Fruit fly (Drosophila melanogaster): ENCODE data around the gene CG11029.

Gene CG11029

dm6 chr2L:5720407-5721228 is 25.3 kb upstream of the CG11029 start, which contains the start of the genes CG11149 and sip1 (continued):
- peak; percentile 87 for TF ChIP-seq Dp (GFP tag; optimal IDR thresholded peaks at IDR 0.05)
- TF ChIP-seq hth (optimal IDR thresholded peaks at IDR 0.05) = no peak
- TF ChIP-seq hbn (GFP tag; IDR thresholded peaks at IDR 0.05; ENCODE audit: partially characterized antibody) = peak; percentile 73
- TF ChIP-seq CG17186 (GFP tag; optimal IDR thresholded peaks at IDR 0.05) = no peak
- no peak for TF ChIP-seq CG13296 (GFP tag; optimal IDR thresholded peaks at IDR 0.05)
- TF ChIP-seq CG12219 (GFP tag; optimal IDR thresholded peaks at IDR 0.05) = no peak
- no peak for TF ChIP-seq Hand (GFP tag; optimal IDR thresholded peaks at IDR 0.05)
- TF ChIP-seq Xbp1 (GFP tag; optimal IDR thresholded peaks at IDR 0.05) = no peak
- no peak for TF ChIP-seq da (GFP tag; optimal IDR thresholded peaks at IDR 0.05)
- TF ChIP-seq klu (GFP tag; IDR thresholded peaks at IDR 0.05) = no peak
- no peak for TF ChIP-seq Rx (GFP tag; IDR thresholded peaks at IDR 0.05)
- TF ChIP-seq Kr (GFP tag; optimal IDR thresholded peaks at IDR 0.05) = no peak
- TF ChIP-seq CG33213 (GFP tag; optimal IDR thresholded peaks at IDR 0.05) = no peak
- TF ChIP-seq ken (GFP tag; IDR thresholded peaks at IDR 0.05) = no peak
- no peak for TF ChIP-seq stc (GFP tag; IDR thresholded peaks at IDR 0.05)
- no peak for TF ChIP-seq CG8944 (GFP tag; optimal IDR thresholded peaks at IDR 0.05)
- TF ChIP-seq CG33557 (GFP tag; optimal IDR thresholded peaks at IDR 0.05) = no peak
- no peak for TF ChIP-seq CG9932 (GFP tag; IDR thresholded peaks at IDR 0.05)
- no peak for TF ChIP-seq Side (GFP tag; optimal IDR thresholded peaks at IDR 0.05)
- TF ChIP-seq bbx (GFP tag; IDR thresholded peaks at IDR 0.05; ENCODE audit: partially characterized antibody) = peak; percentile 67
- no peak for TF ChIP-seq CG8281 (tag; optimal IDR thresholded peaks at IDR 0.05)
- no peak for TF ChIP-seq crp (GFP tag; optimal IDR thresholded peaks at IDR 0.05)
- TF ChIP-seq Doc3 (GFP tag; IDR thresholded peaks at IDR 0.05; ENCODE audit: partially characterized antibody) = peak; percentile 75
- no peak for TF ChIP-seq jumu (GFP tag; optimal IDR thresholded peaks at IDR 0.05)
- TF ChIP-seq Mad (GFP tag; optimal IDR thresholded peaks at IDR 0.05) = no peak
- TF ChIP-seq Pdp1 (GFP tag; optimal IDR thresholded peaks at IDR 0.05) = peak in 1 of 2 experiments; percentile 20
- TF ChIP-seq seq (GFP tag; IDR thresholded peaks at IDR 0.05) = no peak
- no peak for TF ChIP-seq br (optimal IDR thresholded peaks at IDR 0.05)
- TF ChIP-seq CG32532 (GFP tag; IDR thresholded peaks at IDR 0.05) = no peak
- peak; percentile 48; the same call in 1 of the 3 replicates for TF ChIP-seq CG16813 (GFP tag; IDR thresholded peaks at IDR 0.05; ENCODE audit: partially characterized antibody)
- no peak for TF ChIP-seq CG11504 (tag; optimal IDR thresholded peaks at IDR 0.05)
- peak; percentile 79 for TF ChIP-seq CG34224 (GFP tag; IDR thresholded peaks at IDR 0.05; ENCODE audit: partially characterized antibody)
- no peak for TF ChIP-seq Six4 (GFP tag; optimal IDR thresholded peaks at IDR 0.05)
- no peak; the same call in 2 of the 3 replicates for TF ChIP-seq knrl (GFP tag; IDR thresholded peaks at IDR 0.05; ENCODE audit: partially characterized antibody)
- no peak for TF ChIP-seq kay (GFP tag; optimal IDR thresholded peaks at IDR 0.05)
- no peak for TF ChIP-seq zen (tag; optimal IDR thresholded peaks at IDR 0.05)
- no peak for TF ChIP-seq CG2678 (tag; optimal IDR thresholded peaks at IDR 0.05)
- TF ChIP-seq Bdp1 (GFP tag; optimal IDR thresholded peaks at IDR 0.05) = no peak
- TF ChIP-seq Mes4 (GFP tag; optimal IDR thresholded peaks at IDR 0.05) = no peak
- no peak for TF ChIP-seq CG17359 (tag; optimal IDR thresholded peaks at IDR 0.05)
- no peak for TF ChIP-seq CG2875 (GFP tag; optimal IDR thresholded peaks at IDR 0.05)
- TF ChIP-seq tll (GFP tag; optimal IDR thresholded peaks at IDR 0.05) = no peak
- TF ChIP-seq exex (tag; optimal IDR thresholded peaks at IDR 0.05) = peak; percentile 94
- TF ChIP-seq tup (GFP tag; optimal IDR thresholded peaks at IDR 0.05) = no peak
- TF ChIP-seq CG11456 (GFP tag; IDR thresholded peaks at IDR 0.05) = no peak
- TF ChIP-seq abd-A (tag; optimal IDR thresholded peaks at IDR 0.05) = no peak
- no peak for TF ChIP-seq disco-r (GFP tag; optimal IDR thresholded peaks at IDR 0.05)
- TF ChIP-seq CG34376 (GFP tag; optimal IDR thresholded peaks at IDR 0.05) = peak; percentile 80
- TF ChIP-seq inv (GFP tag; IDR thresholded peaks at IDR 0.05; ENCODE audit: partially characterized antibody) = peak; percentile 16; the same call in 1 of the 2 replicates

Measured in whole organism, embryonic.